Worm (Caenorhabditis elegans): ENCODE data around the gene dkc-1.
A peak's percentile ranks its signal among the peaks of the same experiment; 100 is the strongest.
"Not testable (repeated sequence)": the region's sequence is repeated elsewhere in the genome, so short reads cannot be mapped to it uniquely, and the experiment has no call there.

The dkc-1 gene

DNA sequence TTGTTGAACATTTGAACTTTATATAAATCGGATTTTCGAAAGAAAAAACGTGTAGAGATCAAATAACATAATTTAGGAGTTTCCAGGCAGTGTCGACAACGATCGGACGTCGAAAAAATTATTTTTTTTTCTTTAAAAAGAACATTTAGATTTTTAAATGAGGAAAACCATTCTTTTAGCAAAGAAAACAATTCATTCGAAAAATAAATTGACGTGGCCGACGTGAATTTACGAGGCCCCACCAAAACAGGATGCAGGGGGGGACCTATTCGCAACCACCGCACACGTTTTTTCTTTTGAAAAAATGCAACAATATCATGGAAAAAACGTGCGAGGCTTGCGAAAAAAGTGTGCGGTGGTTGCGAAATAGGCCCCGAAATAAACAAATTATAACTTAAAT is 1.8 kb downstream of the dkc-1 start, which contains the start of gene enu-3.6:
enu-3.6 (plus strand) TSS at position 392 of the 400 bp plus-strand sequence.
- TF ChIP-seq T22C8.4 (GFP tag; IDR thresholded peaks at IDR 0.05); klf-2 (GFP tag; conservative IDR thresholded peaks at IDR 0.05); tab-1 (GFP tag; IDR thresholded peaks at IDR 0.05): not testable (repeated sequence)

DNA sequence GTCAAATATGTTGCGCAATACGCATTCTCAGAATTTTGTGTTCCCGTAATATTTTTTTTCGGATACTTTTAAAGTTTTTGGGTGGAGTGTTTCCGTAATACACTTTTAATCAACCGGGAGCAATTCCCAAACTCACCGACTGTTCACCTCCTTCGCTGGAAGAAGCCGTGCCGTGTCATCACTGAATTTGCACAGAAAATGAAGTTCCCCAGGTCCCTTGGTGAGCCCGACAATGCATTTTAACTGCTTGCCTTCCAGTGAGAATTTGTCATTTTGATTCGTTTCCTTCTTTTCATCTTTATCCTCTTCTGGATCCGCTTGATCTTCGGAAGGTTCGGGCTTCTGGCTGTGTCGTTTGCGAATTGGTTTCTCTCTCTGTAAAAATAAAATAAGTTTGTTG is 6.2 kb downstream of the dkc-1 start:
- TF ChIP-seq med-1 (GFP tag; optimal IDR thresholded peaks at IDR 0.05; ENCODE audit: insufficient read depth) (no peak), ztf-29 (GFP tag; IDR thresholded peaks at IDR 0.05) (no peak), cog-1 (tag; optimal IDR thresholded peaks at IDR 0.05) (no peak), tab-1 (GFP tag; IDR thresholded peaks at IDR 0.05) (no peak), flt-1 (GFP tag; IDR thresholded peaks at IDR 0.05) (no peak), ztf-23 (GFP tag; IDR thresholded peaks at IDR 0.05) (no peak), ref-1 (GFP tag; conservative IDR thresholded peaks at IDR 0.05) (no peak), klf-2 (GFP tag; conservative IDR thresholded peaks at IDR 0.05) (no peak), T22C8.4 (GFP tag; IDR thresholded peaks at IDR 0.05) (no peak)

DNA sequence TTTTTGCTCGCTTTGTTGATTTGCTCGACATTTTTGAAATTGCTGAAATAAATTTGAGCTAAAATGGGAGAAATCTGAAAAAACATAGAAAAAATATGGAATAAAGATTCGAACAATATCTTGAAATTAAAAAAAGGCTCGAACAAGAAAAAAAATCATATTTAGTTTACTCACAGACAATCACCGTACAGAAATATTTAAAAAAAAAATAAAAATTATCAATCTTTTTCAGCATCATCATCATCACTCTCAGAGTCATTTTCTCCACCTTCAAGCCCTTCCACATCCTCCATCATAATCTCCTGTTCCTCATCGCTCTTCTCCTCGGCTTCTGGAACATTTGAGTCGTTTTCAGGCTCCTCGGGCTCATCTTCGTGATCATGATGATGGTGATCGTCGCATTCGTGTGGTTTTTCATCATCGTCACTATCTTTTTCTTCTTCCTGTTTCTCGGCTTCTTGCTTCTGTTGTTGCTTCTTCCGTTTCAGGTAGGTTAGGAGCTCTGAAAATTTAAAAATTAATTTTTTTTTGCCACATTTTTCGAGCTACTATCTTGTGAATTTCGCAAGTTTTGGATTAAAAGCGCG is 7.3 kb downstream of the dkc-1 start, which contains the start of gene hpl-2:
hpl-2 (minus strand) TSS at position 51 of the 587 bp plus-strand sequence.
- TF ChIP-seq T22C8.4 (GFP tag; IDR thresholded peaks at IDR 0.05) (no peak), tab-1 (GFP tag; IDR thresholded peaks at IDR 0.05) (no peak), cog-1 (tag; optimal IDR thresholded peaks at IDR 0.05) (no peak), ref-1 (GFP tag; conservative IDR thresholded peaks at IDR 0.05) (no peak), med-1 (GFP tag; optimal IDR thresholded peaks at IDR 0.05; ENCODE audit: insufficient read depth) (no peak), flt-1 (GFP tag; IDR thresholded peaks at IDR 0.05) (no peak), ztf-29 (GFP tag; IDR thresholded peaks at IDR 0.05) (no peak), klf-2 (GFP tag; conservative IDR thresholded peaks at IDR 0.05) (no peak), ztf-23 (GFP tag; IDR thresholded peaks at IDR 0.05) (no peak)

DNA sequence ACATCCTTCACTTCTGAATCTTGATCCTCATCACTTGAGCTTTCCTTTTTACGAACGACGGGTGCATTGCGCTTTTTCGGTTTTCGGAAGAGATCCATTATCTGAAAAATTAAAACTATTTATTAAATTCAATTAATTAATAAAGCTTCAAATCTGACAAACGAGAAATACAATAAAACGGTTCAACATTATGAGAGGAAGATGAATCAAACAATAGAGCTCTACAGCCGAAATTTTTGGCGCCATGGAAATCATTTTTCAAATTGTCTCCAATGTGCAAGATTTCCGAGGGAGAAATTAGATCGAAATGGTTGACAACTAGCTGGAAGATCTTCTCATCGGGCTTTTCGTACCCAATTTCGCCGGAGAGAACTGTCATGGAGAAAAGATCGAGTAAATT is 9.3 kb downstream of the dkc-1 start, which contains the start of gene rnf-113:
rnf-113 (minus strand) TSS at position 101 of the 400 bp plus-strand sequence.
- TF ChIP-seq cog-1 (tag; optimal IDR thresholded peaks at IDR 0.05) (no peak), tab-1 (GFP tag; IDR thresholded peaks at IDR 0.05) (no peak), T22C8.4 (GFP tag; IDR thresholded peaks at IDR 0.05) (no peak), flt-1 (GFP tag; IDR thresholded peaks at IDR 0.05) (no peak), ztf-23 (GFP tag; IDR thresholded peaks at IDR 0.05) (no peak)

DNA sequence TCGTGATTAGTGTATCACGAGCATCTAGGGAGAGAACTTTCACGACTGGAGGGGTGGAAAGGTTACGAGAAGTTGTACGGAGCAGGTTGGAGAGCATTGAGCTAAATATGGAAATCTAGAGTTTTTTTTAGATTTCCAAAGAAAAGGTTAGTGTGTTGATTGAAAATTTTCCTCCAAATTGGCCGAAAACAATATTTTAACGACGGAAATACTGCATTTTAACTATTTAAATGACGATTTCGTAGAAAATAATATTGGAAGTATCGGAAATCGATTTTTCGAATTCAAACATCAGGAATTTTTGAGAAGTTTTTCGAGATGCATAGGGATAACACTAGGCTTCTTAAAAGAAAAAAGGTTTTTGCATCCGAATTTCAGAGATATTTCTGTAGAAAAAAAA is 10.2 kb downstream of the dkc-1 start, which contains the start of gene K01G5.10:
K01G5.10 (minus strand) TSS at position 101 of the 400 bp plus-strand sequence.
- TF ChIP-seq cog-1 (tag; optimal IDR thresholded peaks at IDR 0.05) (no peak), ztf-29 (GFP tag; IDR thresholded peaks at IDR 0.05) (no peak), klf-2 (GFP tag; conservative IDR thresholded peaks at IDR 0.05) (no peak), ztf-23 (GFP tag; IDR thresholded peaks at IDR 0.05) (no peak), med-1 (GFP tag; optimal IDR thresholded peaks at IDR 0.05; ENCODE audit: insufficient read depth) (no peak)

DNA sequence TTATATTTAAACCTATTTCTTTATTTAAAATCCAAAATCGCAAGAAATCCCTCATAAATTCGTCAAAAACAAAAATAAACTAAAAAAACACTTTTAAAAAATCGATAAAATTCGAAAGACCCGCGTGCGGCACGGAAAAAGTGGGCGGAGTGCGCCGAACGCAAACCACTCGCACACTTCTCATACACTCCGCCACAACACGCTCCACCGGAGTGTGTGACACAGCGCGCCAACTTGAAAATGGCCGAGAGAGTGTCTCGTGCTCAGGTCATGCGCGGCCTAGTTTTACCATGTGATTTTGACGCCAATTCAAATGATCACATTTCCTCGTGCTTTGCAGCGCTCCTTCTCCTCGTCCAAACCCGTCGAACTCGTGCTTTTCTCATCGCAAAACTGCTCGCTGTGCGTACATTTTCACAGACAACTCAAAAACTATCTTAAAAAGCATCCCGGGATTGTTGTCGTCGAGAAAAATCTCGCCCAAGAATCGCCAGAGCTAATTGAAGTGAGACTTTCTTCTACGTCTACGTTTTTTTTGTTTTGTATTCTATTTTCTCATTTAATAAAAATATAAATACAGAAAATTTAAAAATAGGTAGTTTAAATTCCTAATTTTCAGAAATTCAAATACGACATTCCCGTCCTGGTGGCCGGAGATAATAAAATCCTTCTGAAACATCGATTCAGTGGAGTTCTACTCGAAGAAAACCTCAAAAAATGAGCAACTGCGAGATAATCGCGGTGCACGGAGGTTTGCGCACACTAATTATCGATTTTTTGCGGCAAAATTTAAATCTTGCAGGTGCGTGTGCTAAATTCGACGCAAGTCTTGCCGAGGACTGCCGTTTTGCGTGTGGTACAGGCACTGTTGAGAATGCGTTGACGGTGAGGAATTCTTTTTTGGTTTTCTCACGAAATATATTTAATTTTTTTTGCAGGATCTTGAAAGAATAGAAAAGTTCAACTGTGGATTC is 11.1 kb downstream of the dkc-1 start, which contains the start of gene tasp-1:
tasp-1 (plus strand) TSS at position 258 of the 974 bp plus-strand sequence.
- TF ChIP-seq ref-1 (GFP tag; conservative IDR thresholded peaks at IDR 0.05), result peak; percentile 80
- TF ChIP-seq cog-1 (tag; optimal IDR thresholded peaks at IDR 0.05), result peak; percentile 100
- TF ChIP-seq klf-2 (GFP tag; conservative IDR thresholded peaks at IDR 0.05), result peak; percentile 93
- TF ChIP-seq med-1 (GFP tag; optimal IDR thresholded peaks at IDR 0.05; ENCODE audit: insufficient read depth), result peak; percentile 83
- TF ChIP-seq T22C8.4 (GFP tag; IDR thresholded peaks at IDR 0.05), result peak; percentile 100
- TF ChIP-seq flt-1 (GFP tag; IDR thresholded peaks at IDR 0.05), result peak; percentile 98
- TF ChIP-seq ztf-29 (GFP tag; IDR thresholded peaks at IDR 0.05), result peak; percentile 92
- peak; percentile 93 for TF ChIP-seq tab-1 (GFP tag; IDR thresholded peaks at IDR 0.05)
- TF ChIP-seq ztf-23 (GFP tag; IDR thresholded peaks at IDR 0.05), result peak; percentile 100

DNA sequence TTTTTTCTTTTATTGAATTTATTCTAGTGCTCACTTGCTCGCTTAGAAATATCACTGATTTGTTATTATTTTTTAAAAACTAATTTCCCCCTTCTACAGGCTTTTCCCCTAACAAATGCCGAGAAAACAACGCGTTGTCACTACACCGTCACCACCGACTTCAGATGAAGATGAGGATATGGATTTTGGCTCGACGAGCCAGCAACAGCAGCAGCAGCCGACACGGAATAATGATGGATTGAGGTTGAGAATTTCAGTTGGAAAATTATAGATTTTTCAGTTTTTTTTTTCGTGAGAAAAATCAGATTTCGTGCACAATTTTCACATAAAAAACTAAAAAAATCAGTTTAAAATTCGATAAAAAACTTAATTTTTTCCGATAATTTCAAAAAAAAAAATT is 14.8 kb downstream of the dkc-1 start, which contains the start of gene dpy-28:
dpy-28 (plus strand) TSS at position 100 of the 400 bp plus-strand sequence.
- TF ChIP-seq flt-1 (GFP tag; IDR thresholded peaks at IDR 0.05) (no peak), tab-1 (GFP tag; IDR thresholded peaks at IDR 0.05) (no peak), ztf-29 (GFP tag; IDR thresholded peaks at IDR 0.05) (no peak), ztf-23 (GFP tag; IDR thresholded peaks at IDR 0.05) (no peak), klf-2 (GFP tag; conservative IDR thresholded peaks at IDR 0.05) (no peak), T22C8.4 (GFP tag; IDR thresholded peaks at IDR 0.05) (no peak), med-1 (GFP tag; optimal IDR thresholded peaks at IDR 0.05; ENCODE audit: insufficient read depth) (no peak), ref-1 (GFP tag; conservative IDR thresholded peaks at IDR 0.05) (no peak), cog-1 (tag; optimal IDR thresholded peaks at IDR 0.05) (no peak)

DNA sequence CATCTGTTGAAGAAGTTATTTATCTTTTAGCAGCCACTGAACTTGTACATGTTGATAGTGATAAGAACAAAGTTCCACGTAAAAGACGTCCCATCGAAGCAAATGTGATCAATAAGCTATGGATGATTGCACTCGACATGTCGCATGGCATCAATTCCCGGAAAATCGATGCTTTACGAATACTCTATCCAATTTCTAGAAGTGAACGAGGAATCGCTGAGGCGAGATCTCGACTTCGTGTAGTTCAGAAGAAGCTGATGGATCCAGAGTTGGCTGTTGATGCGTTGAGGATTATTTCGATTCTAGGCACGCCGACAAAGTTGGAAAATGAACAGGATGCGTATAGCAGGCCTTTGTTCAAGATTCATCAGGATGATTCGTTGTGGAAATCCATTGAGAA is 21.5 kb downstream of the dkc-1 start:
- no peak for TF ChIP-seq ztf-23 (GFP tag; IDR thresholded peaks at IDR 0.05)

DNA sequence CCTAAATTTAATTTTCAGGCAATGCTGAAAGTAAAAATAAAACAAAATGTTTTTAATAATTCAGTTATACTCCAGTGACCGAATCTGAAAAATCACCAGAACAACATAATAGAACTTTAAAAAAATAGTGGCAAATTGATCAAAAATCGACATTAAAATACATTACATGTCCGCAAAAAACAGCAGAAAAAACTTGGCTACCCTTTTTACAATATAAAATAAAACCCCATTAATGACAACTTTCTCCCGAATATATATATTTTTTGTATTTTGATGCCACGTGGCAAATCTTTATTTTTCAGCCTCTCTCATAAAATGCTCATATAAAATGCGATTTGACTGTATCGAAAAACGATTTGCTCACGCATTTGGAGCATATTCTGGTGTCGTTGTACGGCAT is 33.3 kb downstream of the dkc-1 start, which contains the start of gene ptr-19:
ptr-19 (plus strand) TSS at position 301 of the 400 bp plus-strand sequence.
- TF ChIP-seq med-1 (GFP tag; optimal IDR thresholded peaks at IDR 0.05; ENCODE audit: insufficient read depth), result no peak
- TF ChIP-seq klf-2 (GFP tag; conservative IDR thresholded peaks at IDR 0.05), result no peak
- no peak for TF ChIP-seq flt-1 (GFP tag; IDR thresholded peaks at IDR 0.05)
- no peak for TF ChIP-seq ref-1 (GFP tag; conservative IDR thresholded peaks at IDR 0.05)
- no peak for TF ChIP-seq ztf-29 (GFP tag; IDR thresholded peaks at IDR 0.05)
- no peak for TF ChIP-seq T22C8.4 (GFP tag; IDR thresholded peaks at IDR 0.05)
- TF ChIP-seq ztf-23 (GFP tag; IDR thresholded peaks at IDR 0.05), result no peak
